Fruit fly (Drosophila melanogaster) ovary, adult (tissue): ENCODE results near the gene CCT3.

Experiments used
- CG17801 ChIP-seq: fragments of 200-800 bp; optimal IDR thresholded peaks from 2 replicates; lab custom pipeline; 2019; ENCODE audit warnings: missing biosample characterization, mild to moderate bottlenecking, missing genetic modification characterization, moderate library complexity; ENCODE audit not compliant: partially characterized antibody

The CCT3 gene

DNA sequence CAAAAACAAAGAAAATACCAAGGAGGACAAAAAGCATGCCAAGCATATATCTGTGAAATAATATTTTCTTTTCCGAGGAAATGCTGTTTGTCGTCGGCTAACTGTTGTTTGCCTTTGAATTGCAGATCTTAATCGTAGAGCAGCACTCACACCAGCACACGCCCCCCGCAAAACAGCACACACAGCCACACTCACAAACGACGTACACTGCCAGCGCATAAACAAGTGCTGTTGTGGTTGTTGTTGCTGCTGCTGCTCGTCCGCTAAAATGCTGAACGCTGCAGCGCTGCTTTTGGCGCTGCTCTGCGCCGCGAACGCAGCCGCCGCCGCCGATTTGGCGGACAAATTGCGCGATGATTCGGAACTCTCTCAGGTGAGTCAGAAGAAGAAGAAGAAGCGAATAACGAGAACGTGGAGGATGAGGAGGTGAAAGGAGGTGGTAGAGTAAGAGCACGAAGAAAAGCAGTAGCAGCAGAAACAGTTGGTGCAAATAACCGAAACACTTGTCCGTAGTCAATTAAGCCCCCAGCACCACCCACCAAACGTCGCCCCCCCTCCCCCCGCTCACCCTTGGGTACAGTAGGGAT is 21.5 kb upstream of the CCT3 start:
- TF ChIP-seq CG17801: no peak

DNA sequence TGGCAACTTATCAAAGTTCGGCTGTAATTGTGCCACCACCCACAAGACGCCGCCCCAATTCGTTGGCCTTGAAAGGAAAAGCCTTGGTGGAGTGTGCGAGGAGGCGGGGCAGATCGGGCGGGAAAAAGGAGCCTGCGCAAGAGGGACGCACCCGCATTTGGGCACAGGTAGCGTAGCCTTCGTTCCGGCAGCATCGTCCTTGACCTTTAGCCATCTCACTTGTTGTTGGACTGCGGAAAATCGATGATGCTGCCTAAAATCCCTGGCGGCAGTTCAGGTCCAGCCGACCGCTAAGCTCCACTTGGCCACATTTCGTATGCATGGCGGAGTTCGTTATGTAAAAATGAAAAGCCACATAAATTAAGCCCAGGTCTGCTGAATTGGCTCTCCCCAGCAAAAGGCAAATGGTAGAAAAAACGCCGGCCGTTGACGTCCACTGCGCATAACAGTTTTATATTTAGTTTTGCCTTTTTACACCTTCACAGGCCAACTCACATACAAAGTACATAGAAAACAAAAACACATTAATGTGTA is 20.4 kb upstream of the CCT3 start:
- no peak for TF ChIP-seq CG17801

DNA sequence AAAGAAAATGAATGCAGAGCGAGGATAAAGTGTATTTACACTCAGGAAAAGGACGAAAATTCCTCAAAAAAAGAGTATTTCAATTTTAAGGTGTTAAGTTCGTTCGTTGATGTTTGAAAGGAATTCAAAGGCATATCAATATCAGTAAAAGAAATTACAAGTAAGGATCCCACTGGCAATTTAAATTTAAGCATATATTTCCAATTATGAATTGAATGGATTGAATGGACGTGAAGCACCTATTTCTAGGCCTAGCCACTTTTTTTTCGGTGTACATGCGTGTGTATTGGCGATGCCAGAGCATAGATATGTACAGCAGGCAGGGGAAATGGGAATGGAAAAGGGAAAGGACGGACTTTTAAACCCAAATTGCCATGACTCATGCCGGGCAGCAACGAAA is 16.8 kb upstream of the CCT3 start:
- no peak for TF ChIP-seq CG17801

DNA sequence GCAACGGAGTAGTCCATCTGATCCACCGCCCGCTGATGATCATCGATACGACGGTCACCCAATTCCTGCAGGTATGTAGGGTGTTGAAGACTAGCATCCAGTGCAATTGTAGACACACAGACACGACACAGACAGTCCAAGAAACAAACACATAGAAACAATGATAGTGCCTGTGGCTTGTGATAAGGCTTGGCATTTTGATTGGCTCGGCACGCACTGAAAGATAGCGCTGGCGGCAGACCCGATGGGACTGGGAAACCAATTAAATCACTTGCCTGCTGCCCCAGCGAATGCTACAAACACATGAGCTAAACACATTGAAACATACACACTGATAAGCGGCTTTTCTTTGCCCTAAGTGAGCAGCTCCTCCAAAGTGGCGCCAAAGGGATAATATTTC is 14.7 kb upstream of the CCT3 start:
- TF ChIP-seq CG17801: no peak

DNA sequence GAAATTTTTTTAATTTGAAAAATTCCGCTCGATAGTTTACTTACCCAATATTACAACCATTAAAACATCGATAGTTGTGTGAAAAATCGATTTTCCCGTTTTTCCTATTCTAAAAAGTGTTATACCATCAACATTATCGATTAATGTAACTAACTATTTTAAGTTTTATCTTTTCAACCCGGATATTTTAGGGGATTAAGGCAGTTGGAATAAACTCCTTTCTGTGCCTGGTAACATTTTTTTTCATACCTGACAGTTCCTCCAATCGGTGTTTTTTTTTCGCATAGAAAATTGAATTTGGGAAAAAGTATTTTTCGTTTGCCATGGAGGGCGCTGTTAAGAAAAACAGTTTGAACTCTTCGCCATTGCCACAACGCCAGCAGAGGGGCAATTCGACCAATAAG is 7.4 kb upstream of the CCT3 start, which contains the start of gene nonA-l:
nonA-l (plus strand) TSS at position 201 of the 404 bp plus-strand sequence.
- TF ChIP-seq CG17801: no peak

DNA sequence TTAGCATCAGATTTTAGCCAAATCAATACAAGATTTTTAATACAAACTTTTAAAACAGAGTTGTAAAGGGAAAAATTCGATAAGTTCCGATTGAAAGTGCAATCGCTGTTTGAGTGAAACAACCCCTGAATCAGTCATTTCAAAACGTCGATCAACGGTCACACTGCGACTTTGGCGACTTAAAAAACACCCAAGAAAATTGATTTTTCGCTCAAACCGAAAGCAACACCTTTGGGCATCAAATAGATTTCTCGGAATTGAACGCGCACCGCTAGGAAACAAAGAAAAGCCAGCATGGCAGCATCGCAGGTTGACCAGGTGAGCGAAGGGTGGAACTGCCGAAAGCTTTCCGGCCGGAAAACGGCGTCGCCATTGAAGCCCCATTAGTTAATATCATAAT is 3.8 kb upstream of the CCT3 start, which contains the start of gene Arl6IP1:
Arl6IP1 (plus strand) TSS at position 15 of the 400 bp plus-strand sequence.
- peak; percentile 7 for TF ChIP-seq CG17801

DNA sequence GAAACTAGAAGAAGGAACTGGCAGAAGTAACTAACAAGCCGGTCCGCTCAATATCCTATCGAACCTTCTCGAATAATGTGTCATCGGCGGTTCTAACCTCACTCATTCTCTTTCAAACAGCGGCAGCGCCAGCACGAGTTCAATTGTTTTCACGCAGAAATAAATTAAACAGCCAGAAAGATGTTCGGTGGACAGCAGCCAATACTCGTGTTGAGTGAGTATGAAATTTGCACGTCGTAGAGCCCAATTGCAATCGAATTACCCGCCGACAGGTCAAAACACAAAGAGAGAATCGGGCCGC is 261 bp downstream of the CCT3 start:
- peak; percentile 16 for TF ChIP-seq CG17801

DNA sequence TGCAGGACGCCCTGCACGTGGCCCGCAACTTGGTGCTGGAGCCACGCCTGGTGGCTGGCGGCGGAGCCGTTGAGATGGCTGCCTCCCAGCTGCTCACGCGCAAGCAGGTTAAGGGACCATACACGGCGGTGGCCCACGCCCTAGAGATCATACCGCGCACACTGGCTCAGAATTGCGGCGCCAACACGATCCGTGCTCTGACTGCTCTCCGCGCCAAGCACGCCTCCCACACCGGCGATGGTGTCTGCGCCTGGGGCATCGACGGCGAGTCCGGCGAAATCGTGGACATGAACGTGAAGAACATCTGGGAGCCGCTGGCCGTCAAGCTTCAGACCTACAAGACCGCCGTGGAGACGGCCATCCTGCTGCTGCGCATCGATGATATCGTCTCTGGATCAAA is 1.9 kb downstream of the CCT3 start:
- TF ChIP-seq CG17801: no peak

DNA sequence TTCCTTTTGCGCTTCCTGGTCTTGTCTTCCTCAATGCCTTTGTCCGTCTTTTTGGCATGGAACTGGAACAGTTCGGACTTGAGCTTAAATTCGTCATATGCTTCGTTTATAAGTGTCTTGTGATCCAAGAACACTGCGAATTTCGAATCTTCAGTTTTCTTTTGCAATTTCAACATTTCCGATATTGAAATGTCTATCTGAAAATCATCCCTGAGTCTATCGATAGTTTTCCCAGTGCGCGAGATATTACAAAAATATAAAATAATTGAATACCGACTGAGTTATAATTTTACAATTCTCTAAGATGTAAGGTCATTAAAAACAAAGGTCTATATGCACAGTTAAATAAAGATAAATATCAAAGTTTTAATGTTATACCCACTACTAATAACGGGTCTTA is 3.5 kb downstream of the CCT3 start, which contains the start of gene Mettl4:
Mettl4 (minus strand) TSS at position 208 of the 400 bp plus-strand sequence.
- TF ChIP-seq CG17801: no peak

DNA sequence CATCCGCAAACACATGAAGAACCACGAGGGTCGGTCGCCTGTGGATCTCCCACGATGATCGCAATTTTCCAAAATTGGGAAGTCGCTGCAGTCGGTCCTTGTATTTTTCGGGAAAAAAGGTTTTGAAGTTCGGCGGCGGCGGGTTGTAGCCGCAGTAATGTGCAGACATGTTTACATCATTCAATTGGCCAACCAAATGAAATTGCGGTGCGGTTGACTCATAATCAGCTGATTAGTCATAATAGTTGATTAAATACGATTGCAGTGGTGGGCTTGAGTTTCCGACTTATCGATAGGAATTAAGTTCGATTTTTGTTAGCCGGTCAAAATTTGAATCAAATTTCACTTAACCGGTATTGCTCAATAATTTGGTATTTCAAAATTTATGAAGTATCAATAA is 4.7 kb downstream of the CCT3 start, which contains the start of gene CG14907:
CG14907 (minus strand) TSS at position 229 of the 400 bp plus-strand sequence.
- TF ChIP-seq CG17801: peak; percentile 37

DNA sequence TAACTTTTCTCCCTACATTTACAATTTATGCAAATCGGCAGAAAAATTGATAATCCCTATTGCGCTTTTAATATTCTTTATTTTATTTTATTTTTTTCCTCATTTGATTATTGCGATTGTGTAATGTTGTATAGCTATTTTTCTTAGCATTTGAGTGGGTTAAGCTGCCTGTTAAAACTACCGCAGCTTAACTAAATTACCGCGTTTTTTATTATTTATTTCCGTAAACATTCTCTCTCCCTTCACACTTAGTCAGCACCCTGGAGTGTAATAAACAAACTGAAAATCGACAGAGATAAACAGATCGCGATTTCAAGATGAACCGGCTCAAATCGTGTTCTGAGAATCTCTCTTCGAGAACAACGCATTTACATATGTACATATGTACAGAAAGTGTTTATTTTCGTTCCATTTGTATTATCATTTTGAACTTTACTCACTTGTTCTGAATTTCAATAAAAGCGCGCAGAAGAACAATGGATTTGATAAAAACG is 7.6 kb downstream of the CCT3 start:
- no peak for TF ChIP-seq CG17801

DNA sequence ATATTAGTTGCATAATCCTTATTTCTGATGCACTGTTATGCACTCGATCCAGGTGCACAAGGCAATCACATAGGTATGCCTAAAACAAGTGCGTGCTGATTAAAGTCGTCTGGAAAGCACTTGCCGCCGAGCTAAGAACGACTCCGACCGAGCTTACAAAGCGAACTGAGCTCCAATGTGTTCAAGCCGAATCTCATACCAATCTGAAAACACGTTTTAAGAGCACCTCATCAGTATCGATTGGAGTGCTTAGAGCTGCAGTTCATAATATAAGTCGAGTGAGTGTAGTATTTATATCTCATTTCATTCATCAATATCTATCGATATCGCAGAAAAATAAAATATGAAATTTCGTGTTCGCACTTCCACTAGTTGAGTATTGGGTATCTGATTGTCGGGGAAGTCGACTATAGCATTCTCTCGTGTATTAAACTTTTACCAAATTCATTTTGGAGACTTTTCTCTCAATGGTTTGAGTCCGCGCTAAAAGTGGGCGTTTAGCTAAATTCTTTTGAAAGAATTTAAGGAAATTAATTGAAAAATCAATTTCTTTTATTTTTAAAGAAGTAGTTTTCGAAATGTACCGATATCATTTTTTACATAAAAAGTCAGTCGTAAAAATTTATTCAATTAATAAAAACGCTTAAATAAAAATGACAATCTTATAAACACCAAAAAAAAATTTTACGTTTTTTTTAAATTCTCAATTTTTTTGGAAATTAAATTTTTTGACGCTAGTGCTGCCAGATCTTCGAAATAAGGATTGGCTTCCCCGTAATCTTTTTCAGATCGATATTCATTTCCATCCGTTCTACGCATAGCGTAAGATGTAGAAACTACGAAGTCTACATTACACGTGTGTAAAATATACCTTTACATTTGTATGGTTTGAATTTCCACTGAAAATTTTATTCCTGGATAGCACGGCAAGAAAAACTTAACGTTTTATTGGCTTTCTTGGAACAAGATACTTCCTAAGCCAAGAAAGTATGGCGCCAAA is 8.4 kb downstream of the CCT3 start, which contains the start of gene modSP:
modSP (minus strand) TSS at position 169 of the 1,000 bp plus-strand sequence.
- no peak for TF ChIP-seq CG17801

DNA sequence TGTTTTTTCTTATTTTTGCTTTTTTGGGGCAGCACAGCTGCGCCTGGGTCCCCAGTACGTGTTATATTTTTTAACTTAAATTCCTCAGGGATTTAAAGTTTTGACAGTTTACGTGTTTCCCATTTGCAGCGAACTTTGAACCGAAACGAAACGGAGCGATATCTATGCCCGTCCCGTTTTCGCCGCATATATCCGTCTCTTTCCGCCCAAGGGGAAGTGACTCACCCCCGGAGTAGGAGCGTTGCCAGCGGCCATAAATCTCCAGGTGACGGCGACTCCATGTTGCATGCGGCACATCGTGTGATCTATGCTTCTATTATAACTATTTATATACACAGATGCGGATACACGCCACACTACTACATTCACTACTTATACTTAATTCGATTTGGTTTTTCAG is 14.3 kb downstream of the CCT3 start:
- no peak for TF ChIP-seq CG17801

DNA sequence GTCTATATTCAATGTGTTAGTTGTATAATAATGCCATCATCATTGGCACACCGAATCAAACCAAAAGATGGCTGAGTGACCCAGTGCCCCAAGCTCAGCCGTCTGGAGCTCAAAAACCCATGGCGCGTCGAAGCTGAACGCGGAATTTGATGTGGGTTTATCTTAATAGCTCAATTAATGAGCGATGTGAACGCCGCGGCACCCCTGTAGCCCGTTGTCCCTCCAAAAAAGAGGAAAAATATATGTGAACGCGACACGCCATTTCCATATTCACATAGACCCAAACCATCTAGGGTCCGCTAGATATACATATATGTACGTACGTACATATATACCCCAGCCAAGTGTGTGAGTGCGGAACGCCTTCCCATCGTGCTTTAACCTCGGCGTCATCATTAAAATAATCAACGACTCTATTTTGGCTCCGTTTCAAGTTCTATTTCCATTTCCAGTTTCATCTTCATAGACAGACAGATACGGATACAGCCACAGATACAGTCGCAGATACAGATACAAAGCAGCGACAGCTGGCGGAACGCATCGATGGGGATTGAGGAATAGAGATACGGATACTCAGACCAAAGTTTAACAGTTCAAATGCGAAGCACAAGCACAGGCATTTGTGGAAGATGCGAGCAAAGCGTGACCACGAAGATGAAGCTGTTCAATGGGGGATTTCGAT is 16.9 kb downstream of the CCT3 start:
- no peak for TF ChIP-seq CG17801

DNA sequence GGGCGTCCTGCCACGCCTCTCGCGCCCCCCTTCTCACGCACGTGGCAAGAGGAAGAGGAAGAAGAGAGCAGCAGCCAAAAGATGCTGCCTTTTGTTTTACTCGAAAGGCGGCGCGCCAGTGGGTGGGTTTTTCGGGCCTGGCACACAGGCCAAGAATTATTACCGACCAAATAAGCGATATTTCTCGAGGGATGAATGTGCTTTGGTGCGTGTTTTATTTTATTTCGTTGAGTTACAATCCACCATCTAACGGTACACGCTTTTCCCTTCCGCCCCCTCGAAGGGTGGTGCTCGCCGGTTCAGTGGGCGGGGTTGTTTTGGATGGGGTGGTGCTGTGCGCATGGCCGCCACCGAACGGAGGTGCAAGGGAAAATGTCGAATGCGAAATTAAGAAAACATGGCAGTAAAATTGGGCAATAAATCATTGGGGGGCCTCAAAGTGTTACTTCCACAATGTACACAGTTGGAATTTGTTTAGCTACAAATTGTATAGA is 24.9 kb downstream of the CCT3 start:
- no peak for TF ChIP-seq CG17801

DNA sequence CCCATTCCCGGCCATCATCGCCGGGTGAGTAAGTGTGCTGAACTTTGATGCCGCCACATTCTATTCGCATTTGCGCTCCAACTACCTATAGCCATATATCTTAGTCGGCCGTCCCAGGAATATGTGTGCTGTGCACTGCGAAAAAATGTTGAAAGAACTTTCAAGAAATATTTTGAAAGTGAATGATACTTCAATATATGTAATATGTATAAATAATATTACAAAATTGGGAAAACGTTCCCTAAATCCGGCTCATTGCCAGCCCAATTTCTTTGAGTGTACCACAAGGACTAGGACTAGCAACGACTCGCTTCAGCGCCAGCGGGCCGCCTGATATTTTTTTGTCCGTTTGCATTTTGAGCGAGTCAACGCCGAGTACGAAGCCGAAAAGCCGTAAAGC is 25.8 kb downstream of the CCT3 start:
- TF ChIP-seq CG17801: no peak
